Worm (Caenorhabditis elegans) whole organism, mixed stage, embryonic: Measurements from ENCODE around the gene coa-1.

Experiments
- bed-3 ChIP-seq: fragments of 200-800 bp; sonication (Bioruptor generic); optimal IDR thresholded peaks from 3 replicates; lab custom pipeline; 2018; ENCODE audit warnings: mild to moderate bottlenecking, missing genetic modification characterization, moderate library complexity, missing compliant biosample characterization
- blmp-1 ChIP-seq: fragments of 150-350 bp; optimal IDR thresholded peaks from 2 replicates; lab custom pipeline; 2014; ENCODE audit warnings: missing biosample characterization, missing genetic modification characterization
- elt-3 ChIP-seq: fragments of 150-350 bp; optimal IDR thresholded peaks from 2 replicates; lab custom pipeline; 2014; ENCODE audit warnings: missing biosample characterization, missing genetic modification characterization
- ham-2 ChIP-seq: fragments of 200-800 bp; sonication (Bioruptor generic); optimal IDR thresholded peaks from 2 replicates; lab custom pipeline; 2018; ENCODE audit warnings: mild to moderate bottlenecking, missing genetic modification characterization, missing compliant biosample characterization
- lsy-2 ChIP-seq: fragments of 150-350 bp; optimal IDR thresholded peaks from 2 replicates; lab custom pipeline; 2014; ENCODE audit warnings: missing biosample characterization, missing genetic modification characterization
- mab-5 ChIP-seq: fragments of 150-350 bp; optimal IDR thresholded peaks from 2 replicates; lab custom pipeline; 2014; ENCODE audit warnings: missing biosample characterization, missing genetic modification characterization
- nhr-237 ChIP-seq: fragments of 150-350 bp; optimal IDR thresholded peaks from 2 replicates; lab custom pipeline; 2014; ENCODE audit warnings: missing biosample characterization, missing genetic modification characterization
- nhr-28 ChIP-seq: fragments of 150-350 bp; optimal IDR thresholded peaks from 2 replicates; lab custom pipeline; 2014; ENCODE audit warnings: missing biosample characterization, missing genetic modification characterization
- nhr-76 ChIP-seq: sonication (generic microtip); optimal IDR thresholded peaks from 2 replicates; lab custom pipeline; 2017; ENCODE audit warnings: missing biosample characterization, missing genetic modification characterization
- pha-4 ChIP-seq: fragments of 150-350 bp; optimal IDR thresholded peaks from 2 replicates; lab custom pipeline; 2018; ENCODE audit warnings: missing biosample characterization, missing genetic modification reagents, missing genetic modification characterization
- snpc-4 ChIP-seq: fragments of 150-350 bp; optimal IDR thresholded peaks from 2 replicates; lab custom pipeline; 2014; ENCODE audit warnings: missing biosample characterization, missing genetic modification characterization
- unc-62 ChIP-seq: fragments of 150-350 bp; optimal IDR thresholded peaks from 2 replicates; lab custom pipeline; 2014; ENCODE audit warnings: missing biosample characterization, missing genetic modification reagents, missing genetic modification characterization

DNA sequence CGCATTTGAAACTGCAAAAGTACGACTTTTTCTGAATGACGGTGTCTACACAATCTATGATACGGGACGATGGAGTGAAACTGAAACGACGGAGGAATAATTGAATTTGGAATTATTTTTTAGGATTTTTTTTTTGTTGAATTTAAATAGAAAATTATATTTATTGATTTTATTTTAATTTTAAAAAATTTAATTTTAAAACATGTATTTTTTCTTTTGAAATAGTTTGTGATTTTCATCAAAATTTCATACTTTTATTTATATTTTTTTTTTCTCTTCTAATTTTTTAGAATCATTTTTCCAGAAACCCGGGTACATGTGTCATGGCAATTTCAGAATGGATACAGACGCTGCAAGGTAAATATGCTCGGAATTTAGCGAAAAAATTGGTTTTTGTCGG lies 2.8 kb downstream of the coa-1 start, which contains the start of gene Y38C1AA.1:
- no peak for TF ChIP-seq unc-62
- TF ChIP-seq blmp-1 (tag; lab: Kevin White, UChicago) = no peak
- no peak for TF ChIP-seq nhr-28
- TF ChIP-seq pha-4 = no peak
- no peak for TF ChIP-seq mab-5
- no peak for TF ChIP-seq nhr-237 (tag; lab: Kevin White, UChicago)
- TF ChIP-seq lsy-2 (tag; lab: Kevin White, UChicago) = no peak
- no peak for TF ChIP-seq ham-2 (GFP tag; lab: Kevin White, UChicago)
- TF ChIP-seq snpc-4 = no peak
- no peak for TF ChIP-seq nhr-76 (tag; lab: Kevin White, UChicago)
- TF ChIP-seq elt-3 = no peak
- TF ChIP-seq bed-3 = no peak
